Fruit fly (Drosophila melanogaster) whole organism, embryonic: ENCODE results near the gene CG31776.

Experiments used
- Ada2b ChIP-seq: fragments of 200-800 bp; sonication (Bioruptor generic); IDR thresholded peaks from 2 replicates; pipeline ENCODE4 v1.3.6; 2022; ENCODE audit warnings: missing biosample characterization, missing genetic modification characterization
- Asciz ChIP-seq: fragments of 200-800 bp; sonication (Bioruptor generic); optimal IDR thresholded peaks from 2 replicates; lab custom pipeline; 2017; ENCODE audit warnings: missing biosample characterization, mild to moderate bottlenecking, missing genetic modification characterization, missing genetic modification reagents
- Atf3 ChIP-seq: fragments of 200-800 bp; sonication (Bioruptor generic); optimal IDR thresholded peaks from 3 replicates; lab custom pipeline; 2016; ENCODE audit warnings: missing biosample characterization, missing genetic modification characterization
- BEAF-32 ChIP-seq: fragments of 200-800 bp; sonication (Bioruptor generic); optimal IDR thresholded peaks from 3 replicates; lab custom pipeline; 2017; ENCODE audit warnings: missing biosample characterization, missing genetic modification characterization, mild to moderate bottlenecking, moderate library complexity, missing genetic modification reagents
- CG10366 ChIP-seq: fragments of 200-800 bp; sonication (Bioruptor generic); IDR thresholded peaks from 2 replicates; pipeline ENCODE4 v1.3.6; 2022; ENCODE audit warnings: missing biosample characterization, missing genetic modification characterization
- CG10979 ChIP-seq: fragments of 200-800 bp; sonication (Bioruptor generic); optimal IDR thresholded peaks from 2 replicates; lab custom pipeline; 2018; ENCODE audit warnings: missing biosample characterization, mild to moderate bottlenecking, missing genetic modification characterization, moderate library complexity
- CG12391 ChIP-seq: fragments of 200-800 bp; sonication (Bioruptor generic); optimal IDR thresholded peaks from 3 replicates; lab custom pipeline; 2018; ENCODE audit warnings: missing biosample characterization, mild to moderate bottlenecking, missing genetic modification characterization, moderate library complexity
- CG15601 ChIP-seq: fragments of 200-800 bp; sonication (Bioruptor generic); optimal IDR thresholded peaks from 3 replicates; lab custom pipeline; 2019; ENCODE audit warnings: missing biosample characterization, mild to moderate bottlenecking, missing genetic modification characterization, moderate library complexity
- CG1602 ChIP-seq: fragments of 200-800 bp; sonication (Bioruptor generic); optimal IDR thresholded peaks from 3 replicates; lab custom pipeline; 2016; ENCODE audit warnings: missing biosample characterization, missing genetic modification characterization
- CG16779 ChIP-seq: fragments of 200-800 bp; sonication (Bioruptor generic); IDR thresholded peaks from 2 replicates; pipeline ENCODE4 v1.3.6; 2022; ENCODE audit warnings: missing biosample characterization, missing genetic modification characterization
- CG17802 ChIP-seq: fragments of 200-800 bp; sonication (Bioruptor generic); optimal IDR thresholded peaks from 2 replicates; lab custom pipeline; 2018; ENCODE audit warnings: missing biosample characterization, mild to moderate bottlenecking, missing genetic modification characterization, moderate library complexity
- CG17912 ChIP-seq: fragments of 200-800 bp; sonication (Bioruptor generic); optimal IDR thresholded peaks from 2 replicates; lab custom pipeline; 2018; ENCODE audit warnings: missing biosample characterization, mild to moderate bottlenecking, missing genetic modification characterization
- CG18011 ChIP-seq: fragments of 200-800 bp; sonication (Bioruptor generic); optimal IDR thresholded peaks from 2 replicates; lab custom pipeline; 2017; ENCODE audit warnings: missing biosample characterization, missing genetic modification characterization, mild to moderate bottlenecking, moderate library complexity, missing genotype
- CG2116 ChIP-seq: fragments of 200-800 bp; sonication (Bioruptor generic); optimal IDR thresholded peaks from 3 replicates; lab custom pipeline; 2018; ENCODE audit warnings: missing biosample characterization, mild to moderate bottlenecking, missing genetic modification characterization
- CG34224 ChIP-seq: fragments of 200-800 bp; sonication (Bioruptor generic); IDR thresholded peaks from 3 replicates; pipeline ENCODE4 v1.3.6; 2022; ENCODE audit warnings: missing biosample characterization, missing genetic modification characterization; ENCODE audit not compliant: partially characterized antibody
- CG3995 ChIP-seq: fragments of 200-800 bp; sonication (Bioruptor generic); optimal IDR thresholded peaks from 3 replicates; lab custom pipeline; 2016; ENCODE audit warnings: missing biosample characterization, missing genetic modification characterization
- CG4424 ChIP-seq: fragments of 200-800 bp; sonication (Bioruptor generic); optimal IDR thresholded peaks from 3 replicates; lab custom pipeline; 2016; ENCODE audit warnings: missing biosample characterization, missing genetic modification characterization
- CG6272 ChIP-seq: fragments of 200-800 bp; sonication (Bioruptor generic); IDR thresholded peaks from 2 replicates; pipeline ENCODE4 v1.3.6; 2022; ENCODE audit warnings: missing biosample characterization, missing genetic modification characterization
- CG7556 ChIP-seq: fragments of 200-800 bp; sonication (Bioruptor generic); optimal IDR thresholded peaks from 2 replicates; lab custom pipeline; 2017; ENCODE audit warnings: missing biosample characterization, mild to moderate bottlenecking, missing genetic modification characterization
- CG7963 ChIP-seq: fragments of 200-800 bp; sonication (Bioruptor generic); IDR thresholded peaks from 3 replicates; pipeline ENCODE4 v1.3.6; 2022; ENCODE audit warnings: missing biosample characterization, missing genetic modification characterization; ENCODE audit not compliant: partially characterized antibody
- CG8478 ChIP-seq: fragments of >200 bp; optimal IDR thresholded peaks from 2 replicates; lab custom pipeline; 2018
- CoRest ChIP-seq: fragments of 200-800 bp; sonication (Bioruptor generic); optimal IDR thresholded peaks from 3 replicates; lab custom pipeline; 2018; ENCODE audit warnings: missing biosample characterization, mild to moderate bottlenecking, missing genetic modification characterization, moderate library complexity
- D19A ChIP-seq: fragments of 200-800 bp; optimal IDR thresholded peaks from 3 replicates; lab custom pipeline; 2019; ENCODE audit warnings: missing biosample characterization, mild to moderate bottlenecking, missing genetic modification characterization, moderate library complexity
- Ets65A ChIP-seq: fragments of 200-800 bp; sonication (Bioruptor generic); peaks from one replicate; lab custom pipeline; 2016; ENCODE audit warnings: missing biosample characterization, missing genetic modification characterization
- HLH54F ChIP-seq: fragments of 200-800 bp; sonication (Bioruptor generic); optimal IDR thresholded peaks from 3 replicates; lab custom pipeline; 2016; ENCODE audit warnings: missing biosample characterization, missing genetic modification characterization
- Hsf ChIP-seq: fragments of 200-800 bp; sonication (Bioruptor generic); optimal IDR thresholded peaks from 3 replicates; lab custom pipeline; 2016; ENCODE audit warnings: missing biosample characterization, missing genetic modification characterization
- MESR4 ChIP-seq: fragments of 200-800 bp; sonication (Bioruptor generic); optimal IDR thresholded peaks from 2 replicates; lab custom pipeline; 2018; ENCODE audit warnings: missing biosample characterization, mild to moderate bottlenecking, missing genetic modification characterization, moderate library complexity
- Med ChIP-seq: fragments of 200-800 bp; sonication (Bioruptor generic); peaks from one replicate; lab custom pipeline; 2016; ENCODE audit warnings: missing biosample characterization, missing genetic modification characterization, mild to moderate bottlenecking, inconsistent platforms, moderate library complexity
- Sox102F ChIP-seq: fragments of 200-800 bp; sonication (Bioruptor generic); optimal IDR thresholded peaks from 2 replicates; lab custom pipeline; 2018; ENCODE audit warnings: missing biosample characterization, mild to moderate bottlenecking, missing genetic modification characterization, moderate library complexity
- Xrp1 ChIP-seq: fragments of 200-800 bp; sonication (Bioruptor generic); IDR thresholded peaks from 2 replicates; pipeline ENCODE4 v1.3.6; 2022; ENCODE audit warnings: missing biosample characterization, missing genetic modification characterization
- chif ChIP-seq, 2 experiments: fragments of 200-800 bp; sonication (Bioruptor generic); optimal IDR thresholded peaks; 3 replicates each; lab custom pipeline; 2016; ENCODE audit warnings: missing biosample characterization in 2 of 2, missing genetic modification characterization in 2 of 2
- disco-r ChIP-seq: fragments of 200-800 bp; sonication (Bioruptor generic); optimal IDR thresholded peaks from 2 replicates; lab custom pipeline; 2016; ENCODE audit warnings: missing biosample characterization, missing genetic modification characterization
- dmrt99B ChIP-seq: fragments of 200-800 bp; sonication (Bioruptor generic); optimal IDR thresholded peaks from 2 replicates; lab custom pipeline; 2018; ENCODE audit warnings: missing biosample characterization, mild to moderate bottlenecking, missing genetic modification characterization, moderate library complexity
- fd96Cb ChIP-seq: fragments of 200-800 bp; sonication (Bioruptor generic); optimal IDR thresholded peaks from 2 replicates; lab custom pipeline; 2018; ENCODE audit warnings: missing biosample characterization, mild to moderate bottlenecking, missing genetic modification characterization, moderate library complexity
- fru ChIP-seq: fragments of >200 bp; optimal IDR thresholded peaks from 2 replicates; lab custom pipeline; 2017
- gcm2 ChIP-seq: fragments of 200-800 bp; sonication (Bioruptor generic); optimal IDR thresholded peaks from 2 replicates; lab custom pipeline; 2016; ENCODE audit warnings: missing biosample characterization, missing genetic modification characterization
- gro ChIP-seq: fragments of 200-800 bp; sonication (Bioruptor generic); optimal IDR thresholded peaks from 2 replicates; lab custom pipeline; 2016; ENCODE audit warnings: missing biosample characterization, missing genetic modification characterization
- ham ChIP-seq: fragments of 200-800 bp; sonication (Bioruptor generic); IDR thresholded peaks from 2 replicates; pipeline ENCODE4 v1.3.6; 2022; ENCODE audit warnings: missing biosample characterization, missing genetic modification characterization
- inv ChIP-seq: fragments of 200-800 bp; sonication (Bioruptor generic); IDR thresholded peaks from 2 replicates; pipeline ENCODE4 v1.3.6; 2022; ENCODE audit warnings: missing biosample characterization, missing genetic modification characterization; ENCODE audit not compliant: partially characterized antibody
- kay ChIP-seq: fragments of 200-800 bp; sonication (Bioruptor generic); optimal IDR thresholded peaks from 2 replicates; lab custom pipeline; 2016; ENCODE audit warnings: missing biosample characterization, missing genetic modification characterization
- lmd ChIP-seq: fragments of 200-800 bp; sonication (Bioruptor generic); IDR thresholded peaks from 2 replicates; pipeline ENCODE4 v1.3.6; 2022; ENCODE audit warnings: missing biosample characterization, missing genetic modification characterization
- pzg ChIP-seq: fragments of 200-800 bp; sonication (Bioruptor generic); optimal IDR thresholded peaks from 3 replicates; lab custom pipeline; 2018; ENCODE audit warnings: missing biosample characterization, mild to moderate bottlenecking, missing genetic modification characterization, moderate library complexity
- salm ChIP-seq: fragments of 200-800 bp; sonication (Bioruptor generic); optimal IDR thresholded peaks from 2 replicates; lab custom pipeline; 2018; ENCODE audit warnings: missing biosample characterization, mild to moderate bottlenecking, missing genetic modification characterization
- sd ChIP-seq: fragments of 200-800 bp; sonication (Bioruptor generic); optimal IDR thresholded peaks from 3 replicates; lab custom pipeline; 2018; ENCODE audit warnings: missing biosample characterization, mild to moderate bottlenecking, missing genetic modification characterization, moderate library complexity
- seq ChIP-seq: fragments of 200-800 bp; sonication (Bioruptor generic); IDR thresholded peaks from 2 replicates; pipeline ENCODE4 v1.3.6; 2022; ENCODE audit warnings: missing biosample characterization, missing genetic modification characterization
- sim ChIP-seq: fragments of 200-800 bp; sonication (Bioruptor generic); IDR thresholded peaks from 2 replicates; pipeline ENCODE4 v1.3.6; 2022; ENCODE audit warnings: missing biosample characterization, missing genetic modification characterization
- so ChIP-seq: fragments of 200-800 bp; sonication (Bioruptor generic); IDR thresholded peaks from 3 replicates; pipeline ENCODE4 v1.3.6; 2022; ENCODE audit warnings: missing biosample characterization, missing genetic modification characterization
- sug ChIP-seq: fragments of 200-800 bp; optimal IDR thresholded peaks from 2 replicates; lab custom pipeline; 2019; ENCODE audit warnings: missing biosample characterization, mild to moderate bottlenecking, missing genetic modification characterization, moderate library complexity
- twi ChIP-seq: fragments of 200-800 bp; optimal IDR thresholded peaks from 2 replicates; lab custom pipeline; 2019; ENCODE audit warnings: missing biosample characterization, mild to moderate bottlenecking, missing genetic modification characterization, moderate library complexity
- tx ChIP-seq: fragments of 200-800 bp; sonication (Bioruptor generic); optimal IDR thresholded peaks from 2 replicates; lab custom pipeline; 2016; ENCODE audit warnings: missing biosample characterization, missing genetic modification characterization
- usp ChIP-seq: fragments of >200 bp; optimal IDR thresholded peaks from 2 replicates; lab custom pipeline; 2017; ENCODE audit warnings: missing biosample characterization, missing genetic modification characterization
- wor ChIP-seq: fragments of 200-800 bp; sonication (Bioruptor generic); IDR thresholded peaks from 2 replicates; pipeline ENCODE4 v1.3.6; 2022; ENCODE audit warnings: missing biosample characterization, missing genetic modification characterization

Gene CG31776

DNA sequence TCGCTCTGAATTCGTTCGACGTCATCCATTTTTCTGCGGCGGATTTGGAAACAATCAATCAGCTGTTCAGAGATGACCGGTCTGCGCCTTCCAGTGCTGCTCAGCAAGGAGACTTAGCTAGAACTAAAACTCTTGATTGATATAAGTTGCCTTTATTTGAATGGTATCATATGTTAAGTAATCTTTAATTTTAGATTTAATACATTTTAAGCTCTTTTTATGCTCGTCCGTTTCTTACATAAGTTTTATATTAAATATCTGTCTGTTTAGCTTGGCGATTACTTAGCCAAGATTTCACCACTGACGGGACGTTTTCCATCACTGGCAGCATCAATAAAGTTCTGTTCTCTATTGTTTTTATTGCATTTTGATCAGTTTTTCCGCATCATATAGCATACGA is 13.0 kb upstream of the CG31776 start, which contains the start of the genes Cog3 and Sec5 (continued):
- no peak for TF ChIP-seq seq (GFP tag; lab: Robert Waterston, UW)
- TF ChIP-seq chif (GFP tag; optimal IDR thresholded peaks at IDR 0.05; lab: Kevin White, UChicago) = peak; percentile 47 to 52
- peak; percentile 36 for TF ChIP-seq CG17912
- peak; percentile 62 for TF ChIP-seq CG2116 (GFP tag; lab: Kevin White, UChicago)
- no peak for TF ChIP-seq salm
- TF ChIP-seq Ets65A = peak; percentile 61
- TF ChIP-seq so = peak; percentile 31; the same call in 1 of the 3 replicates
- TF ChIP-seq sug = peak; percentile 81
- peak; percentile 89 for TF ChIP-seq Med
- TF ChIP-seq sd (tag; lab: Kevin White, UChicago) = no peak
- TF ChIP-seq disco-r (GFP tag; lab: Kevin White, UChicago) = no peak
- peak; percentile 19 for TF ChIP-seq Hsf (GFP tag; lab: Kevin White, UChicago)
- peak; percentile 23 for TF ChIP-seq fd96Cb (tag; lab: Kevin White, UChicago)
- TF ChIP-seq CG16779 = no peak
- TF ChIP-seq tx = no peak
- TF ChIP-seq Xrp1 (GFP tag; lab: Robert Waterston, UW) = peak; percentile 68
- peak; percentile 23; the same call in 1 of the 2 replicates for TF ChIP-seq Ada2b (GFP tag; lab: Robert Waterston, UW)
- TF ChIP-seq Sox102F = no peak
- TF ChIP-seq lmd (GFP tag; lab: Robert Waterston, UW) = peak; percentile 71
- peak; percentile 62 for TF ChIP-seq HLH54F
- peak; percentile 72 for TF ChIP-seq CoRest
- no peak for TF ChIP-seq CG8478
- no peak for TF ChIP-seq MESR4
- peak; percentile 38 for TF ChIP-seq CG7556 (GFP tag; lab: Kevin White, UChicago)
- no peak for TF ChIP-seq dmrt99B (tag; lab: Kevin White, UChicago)
- TF ChIP-seq CG4424 (GFP tag; lab: Kevin White, UChicago) = peak; percentile 70
- no peak for TF ChIP-seq Asciz (GFP tag; lab: Kevin White, UChicago)
- no peak for TF ChIP-seq usp (GFP tag; lab: Kevin White, UChicago)
- peak; percentile 30 for TF ChIP-seq kay (GFP tag; lab: Kevin White, UChicago)
- no peak for TF ChIP-seq twi (tag; lab: Kevin White, UChicago)
- TF ChIP-seq fru (lab: Kevin White, UChicago) = no peak
- TF ChIP-seq CG18011 = peak; percentile 29
- TF ChIP-seq CG15601 (tag; lab: Kevin White, UChicago) = no peak
- TF ChIP-seq CG10979 (tag; lab: Kevin White, UChicago) = peak; percentile 58
- peak; percentile 24 for TF ChIP-seq BEAF-32 (GFP tag; lab: Kevin White, UChicago)
- TF ChIP-seq CG6272 (GFP tag; lab: Robert Waterston, UW) = peak; percentile 28; the same call in 1 of the 2 replicates
- peak; percentile 31 for TF ChIP-seq CG3995 (GFP tag; lab: Kevin White, UChicago)
- TF ChIP-seq Atf3 (GFP tag; lab: Kevin White, UChicago) = peak; percentile 9
- no peak for TF ChIP-seq wor
- peak; percentile 56 for TF ChIP-seq pzg
- TF ChIP-seq D19A (tag; lab: Kevin White, UChicago) = no peak
- TF ChIP-seq CG7963 (GFP tag; lab: Robert Waterston, UW) = no peak
- 0 out of 2 replicates have a peak, but pooled peaks have one; percentile 21 for TF ChIP-seq CG10366 (GFP tag; lab: Robert Waterston, UW)
- TF ChIP-seq gro (GFP tag; lab: Kevin White, UChicago) = no peak
- TF ChIP-seq sim (GFP tag; lab: Robert Waterston, UW) = no peak
- TF ChIP-seq gcm2 (GFP tag; lab: Kevin White, UChicago) = no peak
- peak; percentile 83 for TF ChIP-seq CG12391 (tag; lab: Kevin White, UChicago)
- no peak for TF ChIP-seq CG34224 (GFP tag; lab: Robert Waterston, UW)
- TF ChIP-seq CG17802 (tag; lab: Kevin White, UChicago) = peak; percentile 24
- TF ChIP-seq CG1602 (GFP tag; lab: Kevin White, UChicago) = peak; percentile 34
- no peak for TF ChIP-seq inv (GFP tag; lab: Robert Waterston, UW)
- no peak for TF ChIP-seq ham (GFP tag; lab: Robert Waterston, UW)
